Worm (Caenorhabditis elegans) whole organism, L2 larva: Measurements from ENCODE around the gene sir-2.1.

ENCODE experiments used
- R02D3.7 ChIP-seq: fragments of 150-350 bp; optimal IDR thresholded peaks from 2 replicates; lab custom pipeline; 2014; ENCODE audit warnings: missing biosample characterization, missing genetic modification characterization
- ama-1 ChIP-seq: fragments of 150-350 bp; optimal IDR thresholded peaks from 2 replicates; lab custom pipeline; 2018; ENCODE audit warnings: inconsistent platforms
- ceh-82 ChIP-seq: fragments of 150-350 bp; optimal IDR thresholded peaks from 2 replicates; lab custom pipeline; 2014; ENCODE audit warnings: missing biosample characterization, missing genetic modification characterization
- lsy-2 ChIP-seq, 2 experiments: fragments of 150-350 bp in 1 of 2; sonication (generic microtip) in 1 of 2; optimal IDR thresholded peaks; 2 replicates each; lab custom pipeline; 2014 to 2017; ENCODE audit warnings: missing biosample characterization in 2 of 2, missing genetic modification characterization in 2 of 2
- nhr-237 ChIP-seq: fragments of 150-350 bp; optimal IDR thresholded peaks from 2 replicates; lab custom pipeline; 2014; ENCODE audit warnings: missing biosample characterization, missing genetic modification characterization
- nhr-6 ChIP-seq: fragments of 150-350 bp; optimal IDR thresholded peaks from 2 replicates; lab custom pipeline; 2014; ENCODE audit warnings: missing biosample characterization, missing genetic modification characterization
- unc-62 ChIP-seq: fragments of 150-350 bp; optimal IDR thresholded peaks from 2 replicates; lab custom pipeline; 2014; ENCODE audit warnings: missing biosample characterization, missing genetic modification reagents, missing genetic modification characterization
- ztf-11 ChIP-seq: sonication (generic microtip); optimal IDR thresholded peaks from 2 replicates; lab custom pipeline; 2017; ENCODE audit warnings: missing biosample characterization, missing genetic modification characterization

- no peak for TF ChIP-seq nhr-237 (tag; lab: Kevin White, UChicago)
- no peak for TF ChIP-seq ama-1
- no peak for TF ChIP-seq R02D3.7 (tag; lab: Kevin White, UChicago)
- TF ChIP-seq ceh-82, result no peak
- no peak for TF ChIP-seq nhr-6 (tag; lab: Kevin White, UChicago)
- TF ChIP-seq unc-62 (GFP tag; lab: Kevin White, UChicago), result no peak
- peak in 1 of 2 experiments; percentile 38 for TF ChIP-seq lsy-2 (tag; optimal IDR thresholded peaks at IDR 0.05; lab: Kevin White, UChicago)
- TF ChIP-seq ztf-11 (tag; lab: Kevin White, UChicago), result no peak
These were observed 21.4 kb downstream of the sir-2.1 start for ce11 chrIV:10344621-10345020.
